Worm (Caenorhabditis elegans) whole organism, L3 larva: ENCODE results near the gene R09E10.2.

Source experiments
- fkh-2 ChIP-seq: fragments of 150-350 bp; optimal IDR thresholded peaks from 2 replicates; lab custom pipeline; 2014; ENCODE audit warnings: missing biosample characterization, missing genetic modification reagents, missing genetic modification characterization
- jun-1 ChIP-seq: fragments of 150-350 bp; optimal IDR thresholded peaks from 2 replicates; lab custom pipeline; 2014; ENCODE audit warnings: missing biosample characterization, missing genetic modification reagents, missing genetic modification characterization
- tbx-2 ChIP-seq: sonication (generic microtip); optimal IDR thresholded peaks from 2 replicates; lab custom pipeline; 2016; ENCODE audit warnings: mild to moderate bottlenecking, missing genetic modification characterization, missing compliant biosample characterization

- TF ChIP-seq jun-1 (tag; lab: Kevin White, UChicago) = peak; percentile 2
- TF ChIP-seq fkh-2 (tag; lab: Kevin White, UChicago) = no peak
- no peak for TF ChIP-seq tbx-2 (tag; lab: Kevin White, UChicago)
Observed at ce11 chrIV:10366018-10366417, 47.9 kb upstream of the R09E10.2 start, which contains the start of gene sir-2.1.
